Fruit fly (Drosophila melanogaster) whole organism, embryonic: ENCODE results near the gene MAPk-Ak2.

Experiments used
- Aef1 ChIP-seq: fragments of 200-800 bp; sonication (Bioruptor generic); IDR thresholded peaks from 3 replicates; pipeline ENCODE4 v1.3.6; 2022; ENCODE audit warnings: missing biosample characterization, missing genetic modification characterization
- C15 ChIP-seq: fragments of 200-800 bp; sonication (Bioruptor generic); IDR thresholded peaks from 3 replicates; pipeline ENCODE4 v1.3.6; 2022; ENCODE audit warnings: missing biosample characterization, missing genetic modification characterization
- CG10274 ChIP-seq: fragments of 200-800 bp; sonication (Bioruptor generic); optimal IDR thresholded peaks from 3 replicates; lab custom pipeline; 2017; ENCODE audit warnings: missing biosample characterization, mild to moderate bottlenecking, missing genetic modification characterization
- CG10565 ChIP-seq: fragments of 200-800 bp; sonication (Bioruptor generic); optimal IDR thresholded peaks from 3 replicates; lab custom pipeline; 2016; ENCODE audit warnings: missing biosample characterization, mild to moderate bottlenecking, missing genetic modification characterization
- CG11247 ChIP-seq: fragments of 200-800 bp; sonication (Bioruptor generic); IDR thresholded peaks from 2 replicates; pipeline ENCODE4 v1.3.6; 2022; ENCODE audit warnings: missing biosample characterization, missing genetic modification characterization
- CG11398 ChIP-seq: fragments of 200-800 bp; sonication (Bioruptor generic); optimal IDR thresholded peaks from 2 replicates; lab custom pipeline; 2016; ENCODE audit warnings: missing biosample characterization, missing genetic modification characterization
- CG14014 ChIP-seq: fragments of 200-800 bp; sonication (Bioruptor generic); IDR thresholded peaks from 2 replicates; pipeline ENCODE4 v1.3.6; 2022; ENCODE audit warnings: missing biosample characterization, missing genetic modification characterization
- CG14441 ChIP-seq: fragments of 200-800 bp; sonication (Bioruptor generic); IDR thresholded peaks from 2 replicates; pipeline ENCODE4 v1.3.6; 2022; ENCODE audit warnings: missing biosample characterization, missing genetic modification characterization
- CG14667 ChIP-seq: fragments of 200-800 bp; sonication (Bioruptor generic); IDR thresholded peaks from 2 replicates; pipeline ENCODE4 v1.3.6; 2022; ENCODE audit warnings: missing biosample characterization, missing genetic modification characterization
- CG1529 ChIP-seq: fragments of 200-800 bp; sonication (Bioruptor generic); optimal IDR thresholded peaks from 3 replicates; lab custom pipeline; 2018; ENCODE audit warnings: missing biosample characterization, missing genetic modification characterization
- CG15696 ChIP-seq: fragments of 200-800 bp; sonication (Bioruptor generic); optimal IDR thresholded peaks from 2 replicates; lab custom pipeline; 2019; ENCODE audit warnings: missing biosample characterization, mild to moderate bottlenecking, missing genetic modification characterization, moderate library complexity
- CG16779 ChIP-seq: fragments of 200-800 bp; sonication (Bioruptor generic); IDR thresholded peaks from 2 replicates; pipeline ENCODE4 v1.3.6; 2022; ENCODE audit warnings: missing biosample characterization, missing genetic modification characterization
- CG16815 ChIP-seq: fragments of 200-800 bp; sonication (Bioruptor generic); optimal IDR thresholded peaks from 3 replicates; lab custom pipeline; 2017; ENCODE audit warnings: missing biosample characterization, mild to moderate bottlenecking, missing genetic modification characterization
- CG2875 ChIP-seq: fragments of 200-800 bp; sonication (Bioruptor generic); optimal IDR thresholded peaks from 2 replicates; lab custom pipeline; 2017; ENCODE audit warnings: missing biosample characterization, mild to moderate bottlenecking, missing genetic modification characterization, missing genetic modification reagents
- CG2889 ChIP-seq: fragments of 200-800 bp; sonication (Bioruptor generic); IDR thresholded peaks from 3 replicates; pipeline ENCODE4 v1.3.6; 2022; ENCODE audit warnings: missing biosample characterization, missing genetic modification characterization
- CG30431 ChIP-seq: fragments of 200-800 bp; sonication (Bioruptor generic); optimal IDR thresholded peaks from 2 replicates; lab custom pipeline; 2017; ENCODE audit warnings: missing biosample characterization, missing genetic modification characterization
- CG31441 ChIP-seq: fragments of 200-800 bp; sonication (Bioruptor generic); IDR thresholded peaks from 2 replicates; pipeline ENCODE4 v1.3.6; 2022; ENCODE audit warnings: missing biosample characterization, missing genetic modification characterization
- CG32772 ChIP-seq: fragments of 200-800 bp; sonication (Bioruptor generic); IDR thresholded peaks from 2 replicates; pipeline ENCODE4 v1.3.6; 2022; ENCODE audit warnings: missing biosample characterization, missing genetic modification characterization
- CG34376 ChIP-seq: fragments of 200-800 bp; sonication (Bioruptor generic); optimal IDR thresholded peaks from 2 replicates; lab custom pipeline; 2018; ENCODE audit warnings: missing biosample characterization, mild to moderate bottlenecking, missing genetic modification characterization
- CG4707 ChIP-seq: fragments of 200-800 bp; sonication (Bioruptor generic); optimal IDR thresholded peaks from 2 replicates; lab custom pipeline; 2018; ENCODE audit warnings: missing biosample characterization, mild to moderate bottlenecking, missing genetic modification characterization, moderate library complexity
- CG6791 ChIP-seq: fragments of 200-800 bp; sonication (Bioruptor generic); IDR thresholded peaks from 3 replicates; pipeline ENCODE4 v1.3.6; 2022; ENCODE audit warnings: missing biosample characterization, missing genetic modification characterization; ENCODE audit not compliant: partially characterized antibody
- CG7271 ChIP-seq: fragments of 200-800 bp; sonication (Bioruptor generic); optimal IDR thresholded peaks from 2 replicates; lab custom pipeline; 2018; ENCODE audit warnings: missing biosample characterization, mild to moderate bottlenecking, missing genetic modification characterization, moderate library complexity
- CG8765 ChIP-seq: fragments of 200-800 bp; sonication (Bioruptor generic); IDR thresholded peaks from 2 replicates; pipeline ENCODE4 v1.3.6; 2022; ENCODE audit warnings: missing biosample characterization, missing genetic modification characterization
- Chrac-16 ChIP-seq: fragments of 200-800 bp; sonication (Bioruptor generic); optimal IDR thresholded peaks from 3 replicates; lab custom pipeline; 2016; ENCODE audit warnings: missing biosample characterization, missing genetic modification characterization
- Dad ChIP-seq: fragments of 200-800 bp; sonication (Bioruptor generic); optimal IDR thresholded peaks from 3 replicates; lab custom pipeline; 2016; ENCODE audit warnings: missing biosample characterization, missing genetic modification characterization
- Dp ChIP-seq: fragments of 200-800 bp; sonication (Bioruptor generic); optimal IDR thresholded peaks from 2 replicates; lab custom pipeline; 2018; ENCODE audit warnings: missing biosample characterization, mild to moderate bottlenecking, missing genetic modification characterization, moderate library complexity
- HLH3B ChIP-seq: fragments of 200-800 bp; sonication (Bioruptor generic); IDR thresholded peaks from 2 replicates; pipeline ENCODE4 v1.3.6; 2022; ENCODE audit warnings: missing biosample characterization, missing genetic modification characterization
- MTF-1 ChIP-seq: fragments of 200-800 bp; sonication (Bioruptor generic); optimal IDR thresholded peaks from 2 replicates; lab custom pipeline; 2018; ENCODE audit warnings: missing biosample characterization, mild to moderate bottlenecking, missing genetic modification characterization, borderline replicate concordance
- Oli ChIP-seq: fragments of 200-800 bp; sonication (Bioruptor generic); optimal IDR thresholded peaks from 2 replicates; lab custom pipeline; 2018; ENCODE audit warnings: missing biosample characterization, mild to moderate bottlenecking, missing genetic modification characterization, moderate library complexity
- Pdp1 ChIP-seq, 2 experiments: fragments of 200-800 bp; sonication (Bioruptor generic); optimal IDR thresholded peaks; 3 replicates each; lab custom pipeline; 2016; ENCODE audit warnings: missing biosample characterization in 2 of 2, missing genetic modification characterization in 2 of 2, mild to moderate bottlenecking in 1 of 2, moderate library complexity in 1 of 2
- al ChIP-seq: fragments of 200-800 bp; sonication (Bioruptor generic); IDR thresholded peaks from 2 replicates; pipeline ENCODE4 v1.3.6; 2022; ENCODE audit warnings: missing biosample characterization, missing genetic modification characterization
- bcd ChIP-seq: fragments of 200-800 bp; sonication (Bioruptor generic); optimal IDR thresholded peaks from 2 replicates; lab custom pipeline; 2017; ENCODE audit warnings: missing biosample characterization, mild to moderate bottlenecking, missing genetic modification characterization
- btn ChIP-seq: fragments of 200-800 bp; sonication (Bioruptor generic); optimal IDR thresholded peaks from 2 replicates; lab custom pipeline; 2016; ENCODE audit warnings: missing biosample characterization, missing genetic modification characterization
- chn ChIP-seq: fragments of 200-800 bp; sonication (Bioruptor generic); optimal IDR thresholded peaks from 2 replicates; lab custom pipeline; 2016; ENCODE audit warnings: missing biosample characterization, missing genetic modification characterization
- exex ChIP-seq: fragments of 200-800 bp; sonication (Bioruptor generic); optimal IDR thresholded peaks from 4 replicates; lab custom pipeline; 2018; ENCODE audit warnings: missing biosample characterization, mild to moderate bottlenecking, missing genetic modification characterization, moderate library complexity
- gsb ChIP-seq: fragments of 200-800 bp; sonication (Bioruptor generic); IDR thresholded peaks from 2 replicates; pipeline ENCODE4 v1.3.6; 2022; ENCODE audit warnings: missing biosample characterization, missing genetic modification characterization
- jing ChIP-seq: fragments of 200-800 bp; sonication (Bioruptor generic); optimal IDR thresholded peaks from 2 replicates; lab custom pipeline; 2018; ENCODE audit warnings: missing biosample characterization, mild to moderate bottlenecking, missing genetic modification characterization
- kah ChIP-seq: fragments of 200-800 bp; sonication (Bioruptor generic); optimal IDR thresholded peaks from 2 replicates; lab custom pipeline; 2018; ENCODE audit warnings: missing biosample characterization, mild to moderate bottlenecking, missing genetic modification characterization
- nerfin-1 ChIP-seq: fragments of 200-800 bp; sonication (Bioruptor generic); optimal IDR thresholded peaks from 3 replicates; lab custom pipeline; 2019; ENCODE audit warnings: missing biosample characterization, mild to moderate bottlenecking, missing genetic modification characterization, moderate library complexity
- oc ChIP-seq: fragments of 200-800 bp; sonication (Bioruptor generic); optimal IDR thresholded peaks from 2 replicates; lab custom pipeline; 2018; ENCODE audit warnings: missing biosample characterization, mild to moderate bottlenecking, missing genetic modification characterization, moderate library complexity
- peb ChIP-seq: fragments of 200-800 bp; sonication (Bioruptor generic); IDR thresholded peaks from 2 replicates; pipeline ENCODE4 v1.3.6; 2022; ENCODE audit warnings: missing biosample characterization, missing genetic modification characterization
- slbo ChIP-seq: fragments of 200-800 bp; sonication (Bioruptor generic); IDR thresholded peaks from 2 replicates; pipeline ENCODE4 v1.3.6; 2022; ENCODE audit warnings: missing biosample characterization, missing genetic modification characterization
- slp2 ChIP-seq: fragments of 200-800 bp; sonication (Bioruptor generic); optimal IDR thresholded peaks from 2 replicates; lab custom pipeline; 2016; ENCODE audit warnings: missing biosample characterization, missing genetic modification characterization
- sr ChIP-seq: fragments of 200-800 bp; sonication (Bioruptor generic); IDR thresholded peaks from 3 replicates; pipeline ENCODE4 v1.3.6; 2022; ENCODE audit warnings: missing biosample characterization, missing genetic modification characterization
- tio ChIP-seq: fragments of 200-800 bp; sonication (Bioruptor generic); optimal IDR thresholded peaks from 2 replicates; lab custom pipeline; 2017; ENCODE audit warnings: missing biosample characterization, missing genetic modification characterization, inconsistent platforms
- tll ChIP-seq, 2 experiments: fragments of 200-800 bp in 1 of 2; fragments of >200 bp in 1 of 2; sonication (Bioruptor generic) in 1 of 2; optimal IDR thresholded peaks; 2 replicates each; lab custom pipeline; 2017 to 2019; ENCODE audit warnings: missing biosample characterization in 2 of 2, missing genetic modification characterization in 2 of 2, mild to moderate bottlenecking in 1 of 2, moderate library complexity in 1 of 2
- ttk ChIP-seq: fragments of 200-800 bp; sonication (Bioruptor generic); IDR thresholded peaks from 2 replicates; pipeline ENCODE4 v2.1.2; 2022; ENCODE audit warnings: missing biosample characterization, missing genetic modification characterization
- unpg ChIP-seq: fragments of 200-800 bp; sonication (Bioruptor generic); optimal IDR thresholded peaks from 3 replicates; lab custom pipeline; 2018; ENCODE audit warnings: missing biosample characterization, mild to moderate bottlenecking, missing genetic modification characterization, moderate library complexity
- usp ChIP-seq: fragments of >200 bp; optimal IDR thresholded peaks from 2 replicates; lab custom pipeline; 2017; ENCODE audit warnings: missing biosample characterization, missing genetic modification characterization
- zfh1 ChIP-seq: fragments of 200-800 bp; sonication (Bioruptor generic); IDR thresholded peaks from 3 replicates; pipeline ENCODE4 v1.3.6; 2022; ENCODE audit warnings: missing biosample characterization, missing genetic modification characterization

The MAPk-Ak2 gene

DNA sequence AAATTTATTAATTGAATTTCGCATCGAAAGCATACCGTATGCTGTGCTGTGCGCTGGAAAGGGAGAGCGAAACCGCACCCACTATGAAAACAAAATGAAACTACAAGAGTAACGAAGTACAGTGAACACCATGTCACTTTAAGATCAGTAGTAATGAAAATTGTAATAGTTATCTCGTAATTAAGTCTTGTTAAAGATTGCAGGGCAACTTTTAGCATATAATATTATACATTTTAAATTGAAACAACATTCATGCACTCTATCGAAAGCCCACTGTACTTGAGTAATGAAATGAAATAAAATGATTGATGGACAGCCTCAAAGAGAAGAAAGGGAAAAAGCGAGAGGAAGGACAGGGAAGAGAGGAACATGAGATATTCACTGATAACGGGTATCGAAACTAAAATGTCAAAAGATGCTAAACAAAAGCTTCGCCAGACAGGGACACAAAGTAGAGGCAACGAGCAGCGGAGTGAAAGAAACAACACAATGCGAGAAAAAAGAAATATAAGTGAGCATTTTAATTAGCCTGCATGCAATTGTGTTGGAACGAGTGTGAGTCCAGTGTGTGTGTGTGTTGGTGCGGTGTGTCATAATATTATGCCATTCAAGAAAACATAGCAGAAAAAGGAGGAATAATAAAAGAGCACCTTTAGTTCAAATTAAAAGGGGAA, 28.6 kb downstream of the MAPk-Ak2 start (continued):
- TF ChIP-seq CG14441 (peak; percentile 83), jing (GFP tag; lab: Kevin White, UChicago) (peak; percentile 51), CG11247 (peak; percentile 76), CG6791 (no peak), CG11398 (GFP tag; lab: Kevin White, UChicago) (no peak), MTF-1 (GFP tag; lab: Kevin White, UChicago) (no peak), CG2889 (GFP tag; lab: Robert Waterston, UW) (peak; percentile 72; the same call in 2 of the 3 replicates), Chrac-16 (peak; percentile 70), btn (GFP tag; lab: Kevin White, UChicago) (no peak), CG4707 (GFP tag; lab: Kevin White, UChicago) (peak; percentile 54), oc (peak; percentile 81), CG30431 (GFP tag; lab: Kevin White, UChicago) (peak; percentile 9), CG32772 (GFP tag; lab: Robert Waterston, UW) (peak; percentile 72), exex (peak; percentile 10), tll (GFP tag; optimal IDR thresholded peaks at IDR 0.05; lab: Kevin White, UChicago) (no peak), Pdp1 (GFP tag; optimal IDR thresholded peaks at IDR 0.05; lab: Kevin White, UChicago) (peak; percentile 65 to 69), ttk (GFP tag; lab: Robert Waterston, UW) (peak; percentile 78), CG14014 (GFP tag; lab: Robert Waterston, UW) (peak; percentile 81), CG8765 (GFP tag; lab: Robert Waterston, UW) (peak; percentile 71), CG10565 (no peak), HLH3B (peak; percentile 78), peb (GFP tag; lab: Robert Waterston, UW) (peak; percentile 51), bcd (GFP tag; lab: Kevin White, UChicago) (peak; percentile 18), slbo (GFP tag; lab: Robert Waterston, UW) (peak; percentile 90), CG16815 (GFP tag; lab: Kevin White, UChicago) (peak; percentile 66), C15 (GFP tag; lab: Robert Waterston, UW) (peak; percentile 67; the same call in 1 of the 3 replicates), nerfin-1 (peak; percentile 42), CG14667 (GFP tag; lab: Robert Waterston, UW) (peak; percentile 67; the same call in 1 of the 2 replicates), usp (GFP tag; lab: Kevin White, UChicago) (no peak), CG1529 (peak; percentile 45), CG15696 (tag; lab: Kevin White, UChicago) (peak; percentile 9), CG10274 (GFP tag; lab: Kevin White, UChicago) (no peak), kah (GFP tag; lab: Kevin White, UChicago) (peak; percentile 43), CG7271 (tag; lab: Kevin White, UChicago) (no peak), chn (GFP tag; lab: Kevin White, UChicago) (peak; percentile 58), CG31441 (peak; percentile 78), CG34376 (no peak), Aef1 (GFP tag; lab: Robert Waterston, UW) (peak; percentile 64), slp2 (peak; percentile 21), gsb (GFP tag; lab: Robert Waterston, UW) (peak; percentile 39), CG16779 (GFP tag; lab: Robert Waterston, UW) (peak; percentile 69; the same call in 1 of the 2 replicates), zfh1 (GFP tag; lab: Robert Waterston, UW) (peak; percentile 82; the same call in 2 of the 3 replicates), Dad (GFP tag; lab: Kevin White, UChicago) (peak; percentile 26), Dp (GFP tag; lab: Kevin White, UChicago) (no peak), sr (GFP tag; lab: Robert Waterston, UW) (0 out of 3 replicates have a peak, but pooled peaks have one; percentile 42), tio (peak; percentile 62), unpg (GFP tag; lab: Kevin White, UChicago) (peak; percentile 85), Oli (tag; lab: Kevin White, UChicago) (peak; percentile 86), al (GFP tag; lab: Robert Waterston, UW) (peak; percentile 50), CG2875 (peak; percentile 51)
